Fruit fly (Drosophila melanogaster): Measurements from ENCODE around the gene Rcc1.

Rcc1 gene

dm6 chr3L:5974575-5975421, 42.2 kb upstream of the Rcc1 start (continued):
- TF ChIP-seq ssp (GFP tag; IDR thresholded peaks at IDR 0.05) (no peak), run (tag; optimal IDR thresholded peaks at IDR 0.05) (no peak), CG2712 (tag; optimal IDR thresholded peaks at IDR 0.05) (peak; percentile 36), btn (GFP tag; optimal IDR thresholded peaks at IDR 0.05) (peak; percentile 46), CG4820 (GFP tag; optimal IDR thresholded peaks at IDR 0.05) (peak; percentile 26), CG9797 (GFP tag; optimal IDR thresholded peaks at IDR 0.05) (no peak), CG6254 (GFP tag; optimal IDR thresholded peaks at IDR 0.05) (peak; percentile 66), CG15011 (GFP tag; optimal IDR thresholded peaks at IDR 0.05) (peak; percentile 18), pan (optimal IDR thresholded peaks at IDR 0.05) (no peak), pan (GFP tag; optimal IDR thresholded peaks at IDR 0.05 in 1 of 2, IDR thresholded peaks at IDR 0.05 in 1 of 2) (no peak), wek (GFP tag; optimal IDR thresholded peaks at IDR 0.05) (peak; percentile 48), wdn (GFP tag; IDR thresholded peaks at IDR 0.05) (no peak), CG1603 (tag; optimal IDR thresholded peaks at IDR 0.05) (peak; percentile 64), br (optimal IDR thresholded peaks at IDR 0.05) (no peak), CG31365 (tag; optimal IDR thresholded peaks at IDR 0.05) (no peak), CG1529 (GFP tag; optimal IDR thresholded peaks at IDR 0.05) (peak; percentile 52), CG5180 (GFP tag; optimal IDR thresholded peaks at IDR 0.05) (peak; percentile 34), CG4328 (GFP tag; optimal IDR thresholded peaks at IDR 0.05) (peak; percentile 29), ranshi (GFP tag; IDR thresholded peaks at IDR 0.05) (no peak), dm (GFP tag; optimal IDR thresholded peaks at IDR 0.05) (no peak), zf30C (GFP tag; optimal IDR thresholded peaks at IDR 0.05) (no peak), CG43689 (GFP tag; IDR thresholded peaks at IDR 0.05) (no peak), slp2 (GFP tag; optimal IDR thresholded peaks at IDR 0.05) (no peak), CG3407 (GFP tag; optimal IDR thresholded peaks at IDR 0.05) (peak; percentile 84), knrl (GFP tag; IDR thresholded peaks at IDR 0.05; ENCODE audit: partially characterized antibody) (no peak), pum (GFP tag; optimal IDR thresholded peaks at IDR 0.05) (no peak), CG6689 (GFP tag; IDR thresholded peaks at IDR 0.05) (peak; percentile 17; the same call in 1 of the 2 replicates), Dbx (GFP tag; IDR thresholded peaks at IDR 0.05) (no peak), Atf3 (GFP tag; optimal IDR thresholded peaks at IDR 0.05) (no peak), toy (GFP tag; IDR thresholded peaks at IDR 0.05) (no peak), corto (GFP tag; optimal IDR thresholded peaks at IDR 0.05) (no peak), CG33557 (GFP tag; optimal IDR thresholded peaks at IDR 0.05) (peak; percentile 73), stwl (tag; optimal IDR thresholded peaks at IDR 0.05) (no peak), CG15269 (tag; optimal IDR thresholded peaks at IDR 0.05) (peak; percentile 44), CG18476 (GFP tag; optimal IDR thresholded peaks at IDR 0.05) (peak; percentile 29), az2 (GFP tag; optimal IDR thresholded peaks at IDR 0.05) (no peak), Asciz (GFP tag; optimal IDR thresholded peaks at IDR 0.05) (peak; percentile 78), grn (GFP tag; optimal IDR thresholded peaks at IDR 0.05) (peak; percentile 96), ftz-f1 (GFP tag; optimal IDR thresholded peaks at IDR 0.05) (no peak), tin (GFP tag; optimal IDR thresholded peaks at IDR 0.05) (no peak), unc-4 (GFP tag; IDR thresholded peaks at IDR 0.05; ENCODE audit: partially characterized antibody) (no peak), CG3281 (GFP tag; optimal IDR thresholded peaks at IDR 0.05) (no peak), CG17612 (GFP tag; IDR thresholded peaks at IDR 0.05) (no peak), CG15514 (GFP tag; optimal IDR thresholded peaks at IDR 0.05) (no peak), CG12155 (GFP tag; optimal IDR thresholded peaks at IDR 0.05) (no peak), CG6175 (GFP tag; IDR thresholded peaks at IDR 0.05) (no peak), mam (GFP tag; optimal IDR thresholded peaks at IDR 0.05) (no peak), CG14965 (GFP tag; optimal IDR thresholded peaks at IDR 0.05; ENCODE audit: borderline replicate concordance) (peak; percentile 28), Atf-2 (GFP tag; optimal IDR thresholded peaks at IDR 0.05) (peak; percentile 22), ato (GFP tag; IDR thresholded peaks at IDR 0.05; ENCODE audit: partially characterized antibody) (no peak)

All from whole organism, embryonic.